Fruit fly (Drosophila melanogaster): ENCODE measurements around the gene CG9951.
A peak's percentile ranks its signal among the peaks of the same experiment; 100 is the strongest.

CG9951 gene

dm6 chr3L:16818063-16818462, 44.9 kb upstream of the CG9951 start (continued):
- TF ChIP-seq corto (GFP tag; optimal IDR thresholded peaks at IDR 0.05), result peak; percentile 58
- TF ChIP-seq fu2 (GFP tag; optimal IDR thresholded peaks at IDR 0.05), result no peak
- peak; percentile 9 for TF ChIP-seq CG2712 (tag; optimal IDR thresholded peaks at IDR 0.05)
- no peak for TF ChIP-seq cas (GFP tag; IDR thresholded peaks at IDR 0.05)
- TF ChIP-seq knrl (GFP tag; IDR thresholded peaks at IDR 0.05; ENCODE audit: partially characterized antibody), result no peak
- no peak for TF ChIP-seq Mrtf (GFP tag; IDR thresholded peaks at IDR 0.05)
- TF ChIP-seq Blimp-1 (GFP tag; optimal IDR thresholded peaks at IDR 0.05), result peak; percentile 14
- peak; percentile 86 for TF ChIP-seq lbe (GFP tag; optimal IDR thresholded peaks at IDR 0.05)
- TF ChIP-seq lov (optimal IDR thresholded peaks at IDR 0.05), result no peak
- no peak for TF ChIP-seq lov (GFP tag; IDR thresholded peaks at IDR 0.05)
- TF ChIP-seq Trl (optimal IDR thresholded peaks at IDR 0.05), result no peak
- TF ChIP-seq Trl (GFP tag; optimal IDR thresholded peaks at IDR 0.05), result no peak
- no peak for TF ChIP-seq sr (GFP tag; IDR thresholded peaks at IDR 0.05)
- TF ChIP-seq CG6272 (GFP tag; IDR thresholded peaks at IDR 0.05), result no peak
- no peak for TF ChIP-seq CG12659 (GFP tag; optimal IDR thresholded peaks at IDR 0.05)
- no peak for TF ChIP-seq CG4820 (GFP tag; optimal IDR thresholded peaks at IDR 0.05)
- no peak for TF ChIP-seq D19B (GFP tag; optimal IDR thresholded peaks at IDR 0.05)
- no peak for TF ChIP-seq CG8944 (GFP tag; optimal IDR thresholded peaks at IDR 0.05)
- peak; percentile 24; the same call in 1 of the 2 replicates for TF ChIP-seq Xrp1 (GFP tag; IDR thresholded peaks at IDR 0.05)
- no peak for TF ChIP-seq CG7987 (GFP tag; optimal IDR thresholded peaks at IDR 0.05)
- TF ChIP-seq Awh (GFP tag; IDR thresholded peaks at IDR 0.05), result no peak

DNA sequence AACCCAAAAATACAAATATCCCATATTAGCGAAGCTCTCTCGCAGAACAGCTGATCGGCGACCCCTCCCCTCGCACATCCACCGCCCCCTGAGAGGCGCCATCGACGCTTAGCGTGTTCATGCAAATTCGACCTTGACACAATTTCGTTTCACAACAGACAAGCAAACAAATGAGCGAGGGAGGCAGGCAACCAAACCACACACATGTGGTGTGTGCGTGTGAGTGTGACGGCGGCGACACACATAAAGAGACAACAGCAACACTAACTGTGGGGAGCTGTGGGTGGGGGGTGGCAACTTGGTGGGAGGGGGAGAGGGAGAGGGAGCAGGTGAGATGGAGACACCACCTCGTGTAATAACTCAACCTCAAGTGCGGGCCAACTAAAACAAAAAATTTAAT, 38.2 kb upstream of the CG9951 start:
- TF ChIP-seq CG4617 (GFP tag; optimal IDR thresholded peaks at IDR 0.05; ENCODE audit: borderline replicate concordance), result no peak
- peak; percentile 20; the same call in 1 of the 2 replicates for TF ChIP-seq bowl (GFP tag; IDR thresholded peaks at IDR 0.05)
- TF ChIP-seq Aef1 (GFP tag; IDR thresholded peaks at IDR 0.05), result peak; percentile 50
- peak; percentile 21 for TF ChIP-seq ftz-f1 (GFP tag; optimal IDR thresholded peaks at IDR 0.05)
- TF ChIP-seq CG16815 (GFP tag; optimal IDR thresholded peaks at IDR 0.05), result no peak
- TF ChIP-seq CG4360 (GFP tag; IDR thresholded peaks at IDR 0.05), result peak; percentile 80
- TF ChIP-seq stc (GFP tag; IDR thresholded peaks at IDR 0.05), result no peak
- peak; percentile 50; the same call in 1 of the 3 replicates for TF ChIP-seq sr (GFP tag; IDR thresholded peaks at IDR 0.05)
- TF ChIP-seq pros (GFP tag; optimal IDR thresholded peaks at IDR 0.05), result peak; percentile 2
- TF ChIP-seq pan (optimal IDR thresholded peaks at IDR 0.05), result no peak
- TF ChIP-seq pan (GFP tag; optimal IDR thresholded peaks at IDR 0.05 in 1 of 2, IDR thresholded peaks at IDR 0.05 in 1 of 2), result peak in 1 of 2 experiments; percentile 16
- peak; percentile 90 for TF ChIP-seq CG7987 (GFP tag; optimal IDR thresholded peaks at IDR 0.05)
- TF ChIP-seq CG7357 (GFP tag; IDR thresholded peaks at IDR 0.05), result 0 out of 3 replicates have a peak, but pooled peaks have one; percentile 10
- TF ChIP-seq crol (GFP tag; IDR thresholded peaks at IDR 0.05), result peak; percentile 88
- TF ChIP-seq CG12769 (tag; optimal IDR thresholded peaks at IDR 0.05), result peak; percentile 69
- TF ChIP-seq ase (GFP tag; IDR thresholded peaks at IDR 0.05), result peak; percentile 7; the same call in 1 of the 3 replicates
- TF ChIP-seq cg (GFP tag; optimal IDR thresholded peaks at IDR 0.05), result peak; percentile 41
- TF ChIP-seq otp (GFP tag; IDR thresholded peaks at IDR 0.05), result 0 out of 3 replicates have a peak, but pooled peaks have one; percentile 44
- no peak for TF ChIP-seq CG2889 (GFP tag; IDR thresholded peaks at IDR 0.05)
- TF ChIP-seq crp (GFP tag; optimal IDR thresholded peaks at IDR 0.05), result peak in 1 of 2 experiments; percentile 27
- TF ChIP-seq chinmo (GFP tag; IDR thresholded peaks at IDR 0.05; ENCODE audit: partially characterized antibody), result peak; percentile 85; the same call in 1 of the 4 replicates
- TF ChIP-seq CG6175 (GFP tag; IDR thresholded peaks at IDR 0.05), result peak; percentile 52; the same call in 1 of the 3 replicates
- TF ChIP-seq zfh2 (GFP tag; optimal IDR thresholded peaks at IDR 0.05), result no peak

Data from whole organism, embryonic.